Fruit fly (Drosophila melanogaster): ENCODE results near the gene zen.

DNA sequence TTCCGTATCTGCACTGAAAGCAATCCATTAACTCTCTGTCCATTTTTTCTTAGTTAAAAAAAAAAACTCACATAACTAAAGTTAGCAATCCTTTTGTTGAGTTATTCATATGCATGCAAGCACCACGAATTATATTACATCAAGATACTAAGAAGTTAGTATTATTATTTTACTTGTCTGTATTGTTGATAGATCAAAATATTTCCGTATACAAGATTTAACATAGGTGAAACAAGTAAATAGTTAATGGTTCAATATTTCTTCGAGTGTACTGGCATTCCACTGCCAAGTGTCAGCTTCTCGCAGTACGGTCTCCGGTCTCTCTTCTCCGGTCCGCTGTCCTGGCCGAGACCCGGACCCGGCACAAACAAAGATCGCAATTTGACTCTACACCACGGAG is 7.8 kb downstream of the zen start:
- no peak for TF ChIP-seq tj (GFP tag; optimal IDR thresholded peaks at IDR 0.05)
- TF ChIP-seq Mnt (GFP tag; optimal IDR thresholded peaks at IDR 0.05) = no peak
- no peak for TF ChIP-seq Clk (GFP tag; optimal IDR thresholded peaks at IDR 0.05)
- TF ChIP-seq Crg-1 (GFP tag; optimal IDR thresholded peaks at IDR 0.05) = no peak
- no peak for TF ChIP-seq ovo (GFP tag; optimal IDR thresholded peaks at IDR 0.05)
